Fruit fly (Drosophila melanogaster) whole organism, embryonic: ENCODE measurements around the gene ana1.

Source experiments
- Antp ChIP-seq: fragments of 200-800 bp; sonication (Bioruptor generic); optimal IDR thresholded peaks from 3 replicates; lab custom pipeline; 2016; ENCODE audit warnings: missing biosample characterization, missing genetic modification characterization
- B-H2 ChIP-seq: fragments of 200-800 bp; sonication (Bioruptor generic); optimal IDR thresholded peaks from 2 replicates; lab custom pipeline; 2018; ENCODE audit warnings: missing biosample characterization, mild to moderate bottlenecking, missing genetic modification characterization
- Bdp1 ChIP-seq: fragments of 200-800 bp; sonication (Bioruptor generic); optimal IDR thresholded peaks from 3 replicates; lab custom pipeline; 2016; ENCODE audit warnings: missing biosample characterization, missing genetic modification characterization
- CG10209 ChIP-seq: fragments of 200-800 bp; sonication (Bioruptor generic); optimal IDR thresholded peaks from 3 replicates; lab custom pipeline; 2017; ENCODE audit warnings: missing biosample characterization, mild to moderate bottlenecking, missing genetic modification characterization, missing genetic modification reagents
- CG10543 ChIP-seq: fragments of 200-800 bp; sonication (Bioruptor generic); optimal IDR thresholded peaks from 3 replicates; lab custom pipeline; 2017; ENCODE audit warnings: missing biosample characterization, mild to moderate bottlenecking, missing genetic modification characterization, moderate library complexity
- CG11093 ChIP-seq: fragments of 200-800 bp; sonication (Bioruptor generic); IDR thresholded peaks from 3 replicates; pipeline ENCODE4 v1.3.6; 2022; ENCODE audit warnings: missing biosample characterization, missing genetic modification characterization
- CG11456 ChIP-seq: fragments of 200-800 bp; sonication (Bioruptor generic); IDR thresholded peaks from 3 replicates; pipeline ENCODE4 v1.3.6; 2022; ENCODE audit warnings: missing biosample characterization, missing genetic modification characterization
- CG12104 ChIP-seq: fragments of 200-800 bp; sonication (Bioruptor generic); optimal IDR thresholded peaks from 3 replicates; lab custom pipeline; 2016; ENCODE audit warnings: missing biosample characterization, missing genetic modification characterization
- CG12299 ChIP-seq: fragments of 200-800 bp; sonication (Bioruptor generic); optimal IDR thresholded peaks from 2 replicates; lab custom pipeline; 2018; ENCODE audit warnings: missing biosample characterization, mild to moderate bottlenecking, missing genetic modification characterization
- CG12769 ChIP-seq: fragments of 200-800 bp; sonication (Bioruptor generic); optimal IDR thresholded peaks from 2 replicates; lab custom pipeline; 2019; ENCODE audit warnings: missing biosample characterization, mild to moderate bottlenecking, missing genetic modification characterization, moderate library complexity
- CG12942 ChIP-seq: fragments of 200-800 bp; sonication (Bioruptor generic); optimal IDR thresholded peaks from 3 replicates; lab custom pipeline; 2016; ENCODE audit warnings: missing biosample characterization, missing genetic modification characterization
- CG14965 ChIP-seq: fragments of 200-800 bp; sonication (Bioruptor generic); optimal IDR thresholded peaks from 2 replicates; lab custom pipeline; 2016; ENCODE audit warnings: missing biosample characterization, missing genetic modification characterization, borderline replicate concordance
- CG15073 ChIP-seq: fragments of 200-800 bp; sonication (Bioruptor generic); optimal IDR thresholded peaks from 2 replicates; lab custom pipeline; 2016; ENCODE audit warnings: missing biosample characterization, missing genetic modification characterization
- CG1603 ChIP-seq: fragments of 200-800 bp; sonication (Bioruptor generic); optimal IDR thresholded peaks from 2 replicates; lab custom pipeline; 2019; ENCODE audit warnings: missing biosample characterization, mild to moderate bottlenecking, missing genetic modification characterization, moderate library complexity
- CG1792 ChIP-seq: fragments of 200-800 bp; sonication (Bioruptor generic); optimal IDR thresholded peaks from 2 replicates; lab custom pipeline; 2016; ENCODE audit warnings: missing biosample characterization, missing genetic modification characterization
- CG18599 ChIP-seq: fragments of 200-800 bp; sonication (Bioruptor generic); optimal IDR thresholded peaks from 3 replicates; lab custom pipeline; 2017; ENCODE audit warnings: missing biosample characterization, missing genetic modification characterization, mild to moderate bottlenecking, moderate library complexity, missing genetic modification reagents
- CG2202 ChIP-seq: fragments of 200-800 bp; sonication (Bioruptor generic); optimal IDR thresholded peaks from 2 replicates; lab custom pipeline; 2018; ENCODE audit warnings: missing biosample characterization, mild to moderate bottlenecking, missing genetic modification characterization
- CG2712 ChIP-seq: fragments of 200-800 bp; optimal IDR thresholded peaks from 3 replicates; lab custom pipeline; 2019; ENCODE audit warnings: missing biosample characterization, mild to moderate bottlenecking, missing genetic modification characterization, moderate library complexity
- CG33557 ChIP-seq: fragments of 200-800 bp; sonication (Bioruptor generic); optimal IDR thresholded peaks from 2 replicates; lab custom pipeline; 2019; ENCODE audit warnings: missing biosample characterization, mild to moderate bottlenecking, missing genetic modification characterization, moderate library complexity
- CG34376 ChIP-seq: fragments of 200-800 bp; sonication (Bioruptor generic); optimal IDR thresholded peaks from 2 replicates; lab custom pipeline; 2018; ENCODE audit warnings: missing biosample characterization, mild to moderate bottlenecking, missing genetic modification characterization
- CG8089 ChIP-seq: fragments of 200-800 bp; sonication (Bioruptor generic); optimal IDR thresholded peaks from 3 replicates; lab custom pipeline; 2016; ENCODE audit warnings: missing biosample characterization, missing genetic modification characterization
- CG8765 ChIP-seq: fragments of 200-800 bp; sonication (Bioruptor generic); IDR thresholded peaks from 2 replicates; pipeline ENCODE4 v1.3.6; 2022; ENCODE audit warnings: missing biosample characterization, missing genetic modification characterization
- CG8944 ChIP-seq: fragments of 200-800 bp; sonication (Bioruptor generic); optimal IDR thresholded peaks from 3 replicates; lab custom pipeline; 2016; ENCODE audit warnings: missing biosample characterization, missing genetic modification characterization
- Chrac-16 ChIP-seq: fragments of 200-800 bp; sonication (Bioruptor generic); optimal IDR thresholded peaks from 3 replicates; lab custom pipeline; 2016; ENCODE audit warnings: missing biosample characterization, missing genetic modification characterization
- Kr ChIP-seq: fragments of 200-800 bp; sonication (Bioruptor generic); optimal IDR thresholded peaks from 2 replicates; lab custom pipeline; 2017; ENCODE audit warnings: missing biosample characterization, mild to moderate bottlenecking, missing genetic modification characterization
- Lim3 ChIP-seq: fragments of 200-800 bp; sonication (Bioruptor generic); IDR thresholded peaks from 2 replicates; pipeline ENCODE4 v1.3.6; 2022; ENCODE audit warnings: missing biosample characterization, missing genetic modification characterization
- MESR4 ChIP-seq: fragments of 200-800 bp; sonication (Bioruptor generic); optimal IDR thresholded peaks from 2 replicates; lab custom pipeline; 2018; ENCODE audit warnings: missing biosample characterization, mild to moderate bottlenecking, missing genetic modification characterization, moderate library complexity
- Mad ChIP-seq: fragments of 200-800 bp; sonication (Bioruptor generic); optimal IDR thresholded peaks from 2 replicates; lab custom pipeline; 2016; ENCODE audit warnings: missing biosample characterization, missing genetic modification characterization
- Myb ChIP-seq: fragments of 200-800 bp; sonication (Bioruptor generic); optimal IDR thresholded peaks from 2 replicates; lab custom pipeline; 2016; ENCODE audit warnings: missing biosample characterization, missing genetic modification characterization
- NC2β ChIP-seq: fragments of 200-800 bp; sonication (Bioruptor generic); optimal IDR thresholded peaks from 2 replicates; lab custom pipeline; 2016; ENCODE audit warnings: missing biosample characterization, missing genetic modification characterization
- Nf-YA ChIP-seq: fragments of 200-800 bp; sonication (Bioruptor generic); IDR thresholded peaks from 2 replicates; pipeline ENCODE4 v1.3.6; 2022; ENCODE audit warnings: missing biosample characterization, missing genetic modification characterization
- Usf ChIP-seq: fragments of 200-800 bp; sonication (Bioruptor generic); optimal IDR thresholded peaks from 2 replicates; lab custom pipeline; 2017; ENCODE audit warnings: missing genotype, missing biosample characterization, missing genetic modification characterization
- ash1 ChIP-seq: fragments of 200-800 bp; sonication (Bioruptor generic); optimal IDR thresholded peaks from 2 replicates; lab custom pipeline; 2018; ENCODE audit warnings: missing biosample characterization, mild to moderate bottlenecking, missing genetic modification characterization
- cas ChIP-seq: fragments of 200-800 bp; sonication (Bioruptor generic); IDR thresholded peaks from 2 replicates; pipeline ENCODE4 v1.3.6; 2022; ENCODE audit warnings: missing biosample characterization, missing genetic modification characterization
- cato ChIP-seq: fragments of 200-800 bp; sonication (Bioruptor generic); optimal IDR thresholded peaks from 2 replicates; lab custom pipeline; 2016; ENCODE audit warnings: missing biosample characterization, missing genetic modification characterization, borderline replicate concordance
- emc ChIP-seq: fragments of 200-800 bp; sonication (Bioruptor generic); optimal IDR thresholded peaks from 2 replicates; lab custom pipeline; 2016; ENCODE audit warnings: missing biosample characterization, missing genetic modification characterization
- fd102C ChIP-seq: fragments of 200-800 bp; sonication (Bioruptor generic); optimal IDR thresholded peaks from 2 replicates; lab custom pipeline; 2018; ENCODE audit warnings: missing biosample characterization, mild to moderate bottlenecking, missing genetic modification characterization, moderate library complexity
- hth ChIP-seq: fragments of >200 bp; optimal IDR thresholded peaks from 2 replicates; lab custom pipeline; 2017; ENCODE audit warnings: inconsistent platforms
- nau ChIP-seq: fragments of 200-800 bp; sonication (Bioruptor generic); optimal IDR thresholded peaks from 3 replicates; lab custom pipeline; 2017; ENCODE audit warnings: missing biosample characterization, mild to moderate bottlenecking, missing genetic modification characterization, missing genetic modification reagents
- pfk ChIP-seq: fragments of 200-800 bp; sonication (Bioruptor generic); optimal IDR thresholded peaks from 2 replicates; lab custom pipeline; 2018; ENCODE audit warnings: missing biosample characterization, mild to moderate bottlenecking, missing genetic modification characterization, moderate library complexity
- prd ChIP-seq, 3 experiments: fragments of >200 bp in 2 of 3; fragments of 200-800 bp in 1 of 3; sonication (Bioruptor generic) in 1 of 3; optimal IDR thresholded peaks in 2 of 3; IDR thresholded peaks in 1 of 3; 2 replicates in 2 of 3; 3 replicates in 1 of 3; pipeline versions ENCODE4 v1.3.6 to Lab custom; 2017 to 2022; ENCODE audit warnings: missing biosample characterization in 1 of 3, missing genetic modification characterization in 1 of 3
- psq ChIP-seq: fragments of 200-800 bp; sonication (Bioruptor generic); optimal IDR thresholded peaks from 2 replicates; lab custom pipeline; 2017; ENCODE audit warnings: missing biosample characterization, missing genetic modification characterization
- schlank ChIP-seq: fragments of 200-800 bp; sonication (Bioruptor generic); optimal IDR thresholded peaks from 2 replicates; lab custom pipeline; 2018; ENCODE audit warnings: missing biosample characterization, mild to moderate bottlenecking, missing genetic modification characterization
- sens ChIP-seq: fragments of 200-800 bp; sonication (Bioruptor generic); peaks from one replicate; lab custom pipeline; 2016; ENCODE audit warnings: missing biosample characterization, missing genetic modification characterization
- sim ChIP-seq: fragments of 200-800 bp; sonication (Bioruptor generic); IDR thresholded peaks from 2 replicates; pipeline ENCODE4 v1.3.6; 2022; ENCODE audit warnings: missing biosample characterization, missing genetic modification characterization
- slou ChIP-seq: fragments of 200-800 bp; sonication (Bioruptor generic); optimal IDR thresholded peaks from 3 replicates; lab custom pipeline; 2016; ENCODE audit warnings: missing biosample characterization, missing genetic modification characterization
- tin ChIP-seq: fragments of 200-800 bp; sonication (Bioruptor generic); optimal IDR thresholded peaks from 3 replicates; lab custom pipeline; 2016; ENCODE audit warnings: missing biosample characterization, missing genetic modification characterization
- tio ChIP-seq: fragments of 200-800 bp; sonication (Bioruptor generic); optimal IDR thresholded peaks from 2 replicates; lab custom pipeline; 2017; ENCODE audit warnings: missing biosample characterization, missing genetic modification characterization, inconsistent platforms
- unc-4 ChIP-seq: fragments of 200-800 bp; sonication (Bioruptor generic); IDR thresholded peaks from 2 replicates; pipeline ENCODE4 v1.3.6; 2022; ENCODE audit warnings: missing biosample characterization, missing genetic modification characterization; ENCODE audit not compliant: partially characterized antibody
- wdn ChIP-seq: fragments of 200-800 bp; sonication (Bioruptor generic); IDR thresholded peaks from 2 replicates; pipeline ENCODE4 v1.3.6; 2022; ENCODE audit warnings: missing biosample characterization, missing genetic modification characterization
- wor ChIP-seq: fragments of 200-800 bp; sonication (Bioruptor generic); IDR thresholded peaks from 2 replicates; pipeline ENCODE4 v1.3.6; 2022; ENCODE audit warnings: missing biosample characterization, missing genetic modification characterization

The ana1 gene

DNA sequence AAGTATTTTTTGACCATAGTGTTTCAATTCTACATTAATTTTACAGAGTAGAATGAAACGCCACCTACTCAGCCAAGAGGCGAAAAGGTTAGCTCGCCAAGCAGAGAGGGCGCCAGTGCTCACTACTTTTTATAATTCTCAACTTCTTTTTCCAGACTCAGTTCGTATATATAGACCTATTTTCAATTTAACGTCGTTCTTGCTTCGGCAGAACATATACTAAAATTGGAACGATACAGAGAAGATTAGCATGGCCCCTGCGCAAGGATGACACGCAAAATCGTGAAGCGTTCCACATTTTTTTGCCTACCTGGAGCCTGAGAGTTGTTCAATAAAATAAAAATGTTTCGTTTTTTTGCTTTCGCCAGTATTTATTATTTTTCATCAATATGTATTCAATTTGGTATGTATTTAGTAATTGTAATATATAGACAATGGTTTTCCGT is 26.7 kb downstream of the ana1 start (continued):
- TF ChIP-seq wdn (GFP tag; lab: Robert Waterston, UW) (no peak), CG11093 (no peak), psq (no peak), sens (GFP tag; lab: Kevin White, UChicago) (peak; percentile 91), CG10209 (GFP tag; lab: Kevin White, UChicago) (peak; percentile 55), CG11456 (peak; percentile 95), Myb (GFP tag; lab: Kevin White, UChicago) (peak; percentile 13), prd (optimal IDR thresholded peaks at IDR 0.05; lab: Kevin White, UChicago) (no peak), prd (GFP tag; IDR thresholded peaks at IDR 0.05; lab: Robert Waterston, UW) (peak; percentile 74), nau (GFP tag; lab: Kevin White, UChicago) (peak; percentile 22), Lim3 (GFP tag; lab: Robert Waterston, UW) (no peak), emc (GFP tag; lab: Kevin White, UChicago) (no peak), CG12299 (tag; lab: Kevin White, UChicago) (no peak), unc-4 (peak; percentile 42), CG2712 (tag; lab: Kevin White, UChicago) (peak; percentile 68), Kr (GFP tag; lab: Kevin White, UChicago) (no peak), CG34376 (GFP tag; lab: Kevin White, UChicago) (peak; percentile 65), NC2β (GFP tag; lab: Kevin White, UChicago) (peak; percentile 69), hth (lab: Kevin White, UChicago) (no peak), Bdp1 (GFP tag; lab: Kevin White, UChicago) (peak; percentile 100), CG12104 (GFP tag; lab: Kevin White, UChicago) (no peak), ash1 (GFP tag; lab: Kevin White, UChicago) (no peak), cato (GFP tag; lab: Kevin White, UChicago) (no peak), schlank (tag; lab: Kevin White, UChicago) (no peak), cas (GFP tag; lab: Robert Waterston, UW) (0 out of 2 replicates have a peak, but pooled peaks have one; percentile 37), CG8765 (peak; percentile 31; the same call in 1 of the 2 replicates), tin (GFP tag; lab: Kevin White, UChicago) (peak; percentile 81), CG12769 (tag; lab: Kevin White, UChicago) (peak; percentile 69), CG8944 (GFP tag; lab: Kevin White, UChicago) (peak; percentile 40), sim (no peak), CG12942 (GFP tag; lab: Kevin White, UChicago) (peak; percentile 35), MESR4 (GFP tag; lab: Kevin White, UChicago) (no peak), pfk (peak; percentile 9), Mad (GFP tag; lab: Kevin White, UChicago) (peak; percentile 74), Chrac-16 (peak; percentile 82), Antp (GFP tag; lab: Kevin White, UChicago) (peak; percentile 42), B-H2 (GFP tag; lab: Kevin White, UChicago) (peak; percentile 76), Usf (peak; percentile 4), CG8089 (peak; percentile 63), tio (GFP tag; lab: Kevin White, UChicago) (peak; percentile 9), CG33557 (GFP tag; lab: Kevin White, UChicago) (peak; percentile 43), CG1792 (GFP tag; lab: Kevin White, UChicago) (no peak), CG10543 (GFP tag; lab: Kevin White, UChicago) (peak; percentile 52), Nf-YA (GFP tag; lab: Robert Waterston, UW) (peak; percentile 56; the same call in 1 of the 2 replicates), fd102C (no peak), CG18599 (no peak), CG14965 (GFP tag; lab: Kevin White, UChicago) (no peak), CG1603 (tag; lab: Kevin White, UChicago) (no peak), wor (GFP tag; lab: Robert Waterston, UW) (no peak), slou (no peak), CG15073 (GFP tag; lab: Kevin White, UChicago) (no peak), CG2202 (tag; lab: Kevin White, UChicago) (no peak)
